Worm (Caenorhabditis elegans): ENCODE measurements around the gene C34C12.12.
A peak's percentile ranks its signal among the peaks of the same experiment; 100 is the strongest.

C34C12.12 gene

DNA sequence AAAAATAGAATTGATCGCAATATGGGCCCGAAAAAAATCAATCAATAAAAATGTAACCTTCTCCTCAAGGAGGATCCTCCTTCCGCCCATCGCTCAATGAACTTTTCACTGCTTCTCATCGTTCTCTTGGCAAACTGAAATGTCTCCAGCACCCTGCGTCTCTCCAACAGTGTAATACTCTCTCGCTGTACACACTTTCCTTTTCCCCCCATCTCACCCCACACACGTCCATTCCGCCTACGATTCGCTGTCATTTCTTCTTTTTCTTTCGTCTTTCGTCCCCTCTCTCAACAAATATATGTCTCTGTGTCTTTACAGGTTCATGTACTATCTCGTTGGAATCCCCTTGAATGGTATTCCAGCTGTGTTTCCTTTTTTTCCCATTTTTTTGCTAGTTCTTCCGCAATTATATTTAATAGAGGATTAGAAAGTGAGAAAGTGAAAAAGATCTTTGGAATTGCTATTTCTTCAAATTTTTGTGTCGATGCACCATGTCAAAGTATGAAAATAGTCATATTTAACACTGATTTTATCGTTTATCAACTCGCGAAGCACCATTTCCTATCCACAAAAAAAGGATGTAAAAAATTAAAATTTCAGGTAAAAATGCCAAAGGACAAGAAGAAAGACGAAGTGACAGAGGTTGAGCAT is 18.5 kb downstream of the C34C12.12 start, which contains the start of gene rsu-1 (continued):
- TF ChIP-seq pag-3 (tag; optimal IDR thresholded peaks at IDR 0.05; ENCODE audit: borderline replicate concordance) (no peak), C08G9.2 (tag; optimal IDR thresholded peaks at IDR 0.05) (peak; percentile 25), ceh-48 (tag; optimal IDR thresholded peaks at IDR 0.05) (no peak), nhr-11 (tag; optimal IDR thresholded peaks at IDR 0.05) (no peak), ceh-22 (tag; optimal IDR thresholded peaks at IDR 0.05) (no peak), nfya-1 (tag; optimal IDR thresholded peaks at IDR 0.05) (peak; percentile 82), rnt-1 (tag; optimal IDR thresholded peaks at IDR 0.05) (peak; percentile 43), hlh-15 (tag; optimal IDR thresholded peaks at IDR 0.05) (no peak), hlh-13 (GFP tag; optimal IDR thresholded peaks at IDR 0.05) (no peak), nhr-232 (tag; optimal IDR thresholded peaks at IDR 0.05) (no peak), hlh-30 (tag; optimal IDR thresholded peaks at IDR 0.05; ENCODE audit: insufficient read depth) (no peak), unc-55 (GFP tag; optimal IDR thresholded peaks at IDR 0.05) (peak; percentile 78), pha-4 (tag; optimal IDR thresholded peaks at IDR 0.05) (no peak), elt-2 (tag; optimal IDR thresholded peaks at IDR 0.05) (peak; percentile 7), sdc-2 (tag; optimal IDR thresholded peaks at IDR 0.05) (peak; percentile 48)

DNA sequence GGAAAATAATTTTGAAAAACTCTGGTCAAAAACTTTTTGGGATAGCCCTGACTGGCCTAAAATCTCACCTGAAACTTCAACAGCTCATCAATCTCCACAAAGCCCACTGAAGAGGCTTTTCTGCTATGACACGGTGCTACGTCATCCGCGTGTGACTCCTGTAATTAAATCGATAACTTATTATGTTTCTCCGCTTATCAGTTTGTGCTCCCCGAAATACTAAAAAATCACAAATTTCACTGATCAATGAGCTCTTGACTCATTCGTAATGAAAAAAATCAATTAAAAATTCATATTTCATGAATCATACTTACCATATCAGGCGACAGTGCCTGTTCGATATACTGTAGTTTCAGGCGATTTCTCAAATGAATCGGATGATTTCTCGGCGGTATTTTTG is 22.0 kb downstream of the C34C12.12 start:
- TF ChIP-seq lim-6 (tag; optimal IDR thresholded peaks at IDR 0.05) (no peak), nhr-11 (tag; optimal IDR thresholded peaks at IDR 0.05) (no peak), lin-11 (tag; optimal IDR thresholded peaks at IDR 0.05) (no peak), ref-2 (tag; optimal IDR thresholded peaks at IDR 0.05) (no peak), ceh-45 (GFP tag; IDR thresholded peaks at IDR 0.05) (no peak), madf-2 (tag; optimal IDR thresholded peaks at IDR 0.05) (no peak), fkh-6 (tag; optimal IDR thresholded peaks at IDR 0.05) (no peak), ahr-1 (tag; optimal IDR thresholded peaks at IDR 0.05) (no peak), K09A11.1 (tag; optimal IDR thresholded peaks at IDR 0.05; ENCODE audit: insufficient read depth) (no peak)

DNA sequence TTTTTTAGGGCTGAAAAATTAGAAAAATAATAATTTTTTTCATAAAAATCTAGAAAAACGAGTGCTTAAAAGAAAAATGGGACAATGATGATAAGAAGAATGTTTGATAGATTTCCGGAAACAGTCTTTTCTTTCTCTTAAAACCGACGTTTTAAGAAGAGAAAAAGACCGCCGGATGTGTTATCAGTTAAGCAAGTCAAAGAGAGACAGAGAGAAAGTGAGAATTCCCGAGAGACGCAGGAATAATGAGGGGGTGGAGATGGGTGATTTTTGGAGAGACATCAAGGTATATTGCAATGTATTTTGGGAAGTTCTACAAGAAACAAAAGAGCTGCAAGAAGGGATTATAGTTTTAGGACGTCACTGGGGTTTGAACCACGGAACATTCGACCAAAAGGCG is 22.5 kb downstream of the C34C12.12 start, which contains the start of gene C34C12.9:
Gene C34C12.9, minus strand, starts transcription at position 16 of the 400 bp plus-strand sequence.
- TF ChIP-seq C38D4.7 (GFP tag; optimal IDR thresholded peaks at IDR 0.05) (no peak), ceh-19 (GFP tag; optimal IDR thresholded peaks at IDR 0.05) (no peak), sox-4 (tag; optimal IDR thresholded peaks at IDR 0.05) (no peak), fax-1 (tag; optimal IDR thresholded peaks at IDR 0.05) (no peak), pros-1 (tag; optimal IDR thresholded peaks at IDR 0.05) (no peak), C08G9.2 (tag; optimal IDR thresholded peaks at IDR 0.05) (no peak), rnt-1 (tag; optimal IDR thresholded peaks at IDR 0.05) (no peak), pax-1 (tag; optimal IDR thresholded peaks at IDR 0.05) (no peak), zip-5 (tag; optimal IDR thresholded peaks at IDR 0.05) (no peak), ceh-45 (GFP tag; IDR thresholded peaks at IDR 0.05) (no peak), hlh-6 (tag; optimal IDR thresholded peaks at IDR 0.05) (no peak), hlh-15 (tag; optimal IDR thresholded peaks at IDR 0.05) (no peak), unc-3 (GFP tag; conservative IDR thresholded peaks at IDR 0.05) (no peak), unc-3 (tag; optimal IDR thresholded peaks at IDR 0.05) (no peak)

DNA sequence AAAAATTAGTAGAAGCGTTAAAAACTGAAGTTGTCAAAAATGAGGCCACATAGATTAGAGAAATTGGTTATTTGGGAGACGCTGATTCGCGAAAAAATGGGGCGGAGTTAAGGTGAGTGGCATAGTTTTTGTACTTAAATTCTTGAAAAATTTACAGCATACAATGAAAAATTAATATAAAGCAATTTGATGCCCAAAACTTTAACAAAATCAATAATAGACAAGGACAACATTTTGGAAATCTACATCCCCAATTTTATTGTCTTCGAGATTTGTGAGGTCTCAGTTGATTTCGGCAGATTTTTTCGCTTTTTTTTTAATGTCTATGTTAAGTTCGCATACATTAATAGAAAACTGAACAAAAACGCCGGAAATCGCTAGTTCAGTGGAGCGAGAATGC is 23.3 kb downstream of the C34C12.12 start:
- TF ChIP-seq ceh-34 (tag; optimal IDR thresholded peaks at IDR 0.05) = peak; percentile 71
- peak; percentile 22 for TF ChIP-seq syd-9 (tag; optimal IDR thresholded peaks at IDR 0.05)
- TF ChIP-seq K09A11.1 (tag; optimal IDR thresholded peaks at IDR 0.05; ENCODE audit: insufficient read depth) = no peak
- TF ChIP-seq ceh-31 (tag; optimal IDR thresholded peaks at IDR 0.05) = peak; percentile 99
- peak; percentile 99 for TF ChIP-seq tbx-7 (tag; optimal IDR thresholded peaks at IDR 0.05)
- TF ChIP-seq K02D7.2 (tag; optimal IDR thresholded peaks at IDR 0.05) = no peak
- peak; percentile 70 for TF ChIP-seq unc-42 (tag; optimal IDR thresholded peaks at IDR 0.05)
- TF ChIP-seq fkh-10 (GFP tag; optimal IDR thresholded peaks at IDR 0.05) = no peak
- TF ChIP-seq dmd-4 (tag; optimal IDR thresholded peaks at IDR 0.05; ENCODE audit: borderline replicate concordance) = peak; percentile 44
- no peak for TF ChIP-seq hlh-30 (tag; optimal IDR thresholded peaks at IDR 0.05; ENCODE audit: insufficient read depth)
- no peak for TF ChIP-seq pax-1 (tag; optimal IDR thresholded peaks at IDR 0.05)
- TF ChIP-seq hlh-8 (tag; optimal IDR thresholded peaks at IDR 0.05) = peak; percentile 93
- no peak for TF ChIP-seq ceh-6 (GFP tag; optimal IDR thresholded peaks at IDR 0.05)
- peak; percentile 98 for TF ChIP-seq ets-4 (tag; optimal IDR thresholded peaks at IDR 0.05)
- peak; percentile 99 for TF ChIP-seq C08G9.2 (tag; optimal IDR thresholded peaks at IDR 0.05)
- no peak for TF ChIP-seq sox-2 (GFP tag; IDR thresholded peaks at IDR 0.05)
- TF ChIP-seq ahr-1 (tag; optimal IDR thresholded peaks at IDR 0.05) = peak; percentile 90
- no peak for TF ChIP-seq odd-2 (tag; optimal IDR thresholded peaks at IDR 0.05)
- peak; percentile 53 for TF ChIP-seq Y22D7AL.16 (tag; optimal IDR thresholded peaks at IDR 0.05)

All from whole organism, late embryonic.